Worm (Caenorhabditis elegans): Measurements from ENCODE around the gene vep-2.

The vep-2 gene

ce11 chrX:3611740-3612139 lies 16.4 kb upstream of the vep-2 start:
- TF ChIP-seq hmg-4 (GFP tag; optimal IDR thresholded peaks at IDR 0.05) (no peak), B0310.2 (tag; optimal IDR thresholded peaks at IDR 0.05) (no peak), F13C5.2 (tag; optimal IDR thresholded peaks at IDR 0.05) (no peak), pes-1 (GFP tag; IDR thresholded peaks at IDR 0.05) (no peak), sea-1 (GFP tag; conservative IDR thresholded peaks at IDR 0.05) (no peak), ama-1 (optimal IDR thresholded peaks at IDR 0.05) (no peak), tbx-11 (GFP tag; IDR thresholded peaks at IDR 0.05) (no peak), ceh-36 (tag; optimal IDR thresholded peaks at IDR 0.05) (no peak), ceh-13 (GFP tag; optimal IDR thresholded peaks at IDR 0.05) (no peak)

- no peak for TF ChIP-seq scrt-1 (GFP tag; IDR thresholded peaks at IDR 0.05)
Observed at ce11 chrX:3613665-3614064, 14.5 kb upstream of the vep-2 start.

- TF ChIP-seq tbx-37 (GFP tag; conservative IDR thresholded peaks at IDR 0.05) (no peak), hmg-4 (GFP tag; optimal IDR thresholded peaks at IDR 0.05) (no peak), F13C5.2 (tag; optimal IDR thresholded peaks at IDR 0.05) (no peak), flt-1 (GFP tag; IDR thresholded peaks at IDR 0.05) (no peak), pes-1 (GFP tag; IDR thresholded peaks at IDR 0.05) (no peak), scrt-1 (GFP tag; IDR thresholded peaks at IDR 0.05) (no peak), tbx-11 (GFP tag; IDR thresholded peaks at IDR 0.05) (no peak), B0310.2 (tag; optimal IDR thresholded peaks at IDR 0.05) (no peak), hnd-1 (tag; optimal IDR thresholded peaks at IDR 0.05) (no peak), ceh-13 (GFP tag; optimal IDR thresholded peaks at IDR 0.05) (no peak), tra-4 (tag; optimal IDR thresholded peaks at IDR 0.05) (no peak), ama-1 (optimal IDR thresholded peaks at IDR 0.05) (no peak), hmbx-1 (tag; optimal IDR thresholded peaks at IDR 0.05) (no peak), ceh-36 (tag; optimal IDR thresholded peaks at IDR 0.05) (no peak)
Observed at ce11 chrX:3617218-3617617, 10.9 kb upstream of the vep-2 start, which contains the start of gene del-9. Gene del-9 (minus strand): TSS chrX:3617318.

ce11 chrX:3618842-3619241 lies 9.3 kb upstream of the vep-2 start:
- TF ChIP-seq ama-1 (optimal IDR thresholded peaks at IDR 0.05) (no peak), hnd-1 (tag; optimal IDR thresholded peaks at IDR 0.05) (no peak), ceh-36 (tag; optimal IDR thresholded peaks at IDR 0.05) (no peak), hmbx-1 (tag; optimal IDR thresholded peaks at IDR 0.05) (no peak), pes-1 (GFP tag; IDR thresholded peaks at IDR 0.05) (no peak), sea-1 (GFP tag; conservative IDR thresholded peaks at IDR 0.05) (no peak), aly-1 (tag; optimal IDR thresholded peaks at IDR 0.05) (no peak), ceh-13 (GFP tag; optimal IDR thresholded peaks at IDR 0.05) (no peak), hmg-4 (GFP tag; optimal IDR thresholded peaks at IDR 0.05) (no peak), tbx-11 (GFP tag; IDR thresholded peaks at IDR 0.05) (no peak), F13C5.2 (tag; optimal IDR thresholded peaks at IDR 0.05) (no peak), tra-4 (tag; optimal IDR thresholded peaks at IDR 0.05) (no peak), tbx-37 (GFP tag; conservative IDR thresholded peaks at IDR 0.05) (no peak), B0310.2 (tag; optimal IDR thresholded peaks at IDR 0.05) (no peak), flt-1 (GFP tag; IDR thresholded peaks at IDR 0.05) (no peak), ets-7 (tag; optimal IDR thresholded peaks at IDR 0.05) (no peak), scrt-1 (GFP tag; IDR thresholded peaks at IDR 0.05) (no peak)

- TF ChIP-seq tra-4 (tag; optimal IDR thresholded peaks at IDR 0.05) (no peak), F13C5.2 (tag; optimal IDR thresholded peaks at IDR 0.05) (no peak), tbx-37 (GFP tag; conservative IDR thresholded peaks at IDR 0.05) (no peak), hmbx-1 (tag; optimal IDR thresholded peaks at IDR 0.05) (no peak), ama-1 (optimal IDR thresholded peaks at IDR 0.05) (no peak), flt-1 (GFP tag; IDR thresholded peaks at IDR 0.05) (no peak), ets-7 (tag; optimal IDR thresholded peaks at IDR 0.05) (no peak), aly-1 (tag; optimal IDR thresholded peaks at IDR 0.05) (no peak)
Observed at ce11 chrX:3623162-3623561, 5.0 kb upstream of the vep-2 start, which contains the start of gene C18B2.2. Gene C18B2.2 (plus strand): TSS chrX:3623462.

- no peak for TF ChIP-seq ama-1 (optimal IDR thresholded peaks at IDR 0.05)
- TF ChIP-seq tra-4 (tag; optimal IDR thresholded peaks at IDR 0.05) = no peak
- no peak for TF ChIP-seq aly-1 (tag; optimal IDR thresholded peaks at IDR 0.05)
- no peak for TF ChIP-seq tbx-11 (GFP tag; IDR thresholded peaks at IDR 0.05)
- TF ChIP-seq hnd-1 (tag; optimal IDR thresholded peaks at IDR 0.05) = no peak
- TF ChIP-seq flt-1 (GFP tag; IDR thresholded peaks at IDR 0.05) = no peak
- no peak for TF ChIP-seq ceh-13 (GFP tag; optimal IDR thresholded peaks at IDR 0.05)
- no peak for TF ChIP-seq tbx-37 (GFP tag; conservative IDR thresholded peaks at IDR 0.05)
- TF ChIP-seq F13C5.2 (tag; optimal IDR thresholded peaks at IDR 0.05) = no peak
- TF ChIP-seq sea-1 (GFP tag; conservative IDR thresholded peaks at IDR 0.05) = no peak
- no peak for TF ChIP-seq scrt-1 (GFP tag; IDR thresholded peaks at IDR 0.05)
- TF ChIP-seq hmbx-1 (tag; optimal IDR thresholded peaks at IDR 0.05) = no peak
Observed at ce11 chrX:3625599-3625998, 2.5 kb upstream of the vep-2 start.

- TF ChIP-seq tbx-11 (GFP tag; IDR thresholded peaks at IDR 0.05) = no peak
- no peak for TF ChIP-seq tra-4 (tag; optimal IDR thresholded peaks at IDR 0.05)
Observed at ce11 chrX:3630090-3630489, 2.0 kb downstream of the vep-2 start.

ce11 chrX:3631550-3631949 lies 3.4 kb downstream of the vep-2 start:
- 0 out of 2 replicates have a peak, but pooled peaks have one; percentile 60 for TF ChIP-seq scrt-1 (GFP tag; IDR thresholded peaks at IDR 0.05)
- TF ChIP-seq sea-1 (GFP tag; conservative IDR thresholded peaks at IDR 0.05) = peak; percentile 72; the same call in 1 of the 2 replicates
- TF ChIP-seq B0310.2 (tag; optimal IDR thresholded peaks at IDR 0.05) = no peak
- TF ChIP-seq ceh-36 (tag; optimal IDR thresholded peaks at IDR 0.05) = no peak
- no peak for TF ChIP-seq tbx-37 (GFP tag; conservative IDR thresholded peaks at IDR 0.05)
- peak; percentile 65 for TF ChIP-seq tbx-11 (GFP tag; IDR thresholded peaks at IDR 0.05)
- TF ChIP-seq ceh-13 (GFP tag; optimal IDR thresholded peaks at IDR 0.05) = no peak

- no peak for TF ChIP-seq tra-4 (tag; optimal IDR thresholded peaks at IDR 0.05)
- TF ChIP-seq hmg-4 (GFP tag; optimal IDR thresholded peaks at IDR 0.05) = no peak
- no peak for TF ChIP-seq flt-1 (GFP tag; IDR thresholded peaks at IDR 0.05)
- no peak for TF ChIP-seq tbx-37 (GFP tag; conservative IDR thresholded peaks at IDR 0.05)
- TF ChIP-seq hmbx-1 (tag; optimal IDR thresholded peaks at IDR 0.05) = no peak
- TF ChIP-seq aly-1 (tag; optimal IDR thresholded peaks at IDR 0.05) = no peak
- TF ChIP-seq ceh-13 (GFP tag; optimal IDR thresholded peaks at IDR 0.05) = no peak
- TF ChIP-seq sea-1 (GFP tag; conservative IDR thresholded peaks at IDR 0.05) = no peak
- no peak for TF ChIP-seq ceh-36 (tag; optimal IDR thresholded peaks at IDR 0.05)
- no peak for TF ChIP-seq pes-1 (GFP tag; IDR thresholded peaks at IDR 0.05)
- TF ChIP-seq F13C5.2 (tag; optimal IDR thresholded peaks at IDR 0.05) = no peak
- no peak for TF ChIP-seq scrt-1 (GFP tag; IDR thresholded peaks at IDR 0.05)
- TF ChIP-seq B0310.2 (tag; optimal IDR thresholded peaks at IDR 0.05) = no peak
- TF ChIP-seq hnd-1 (tag; optimal IDR thresholded peaks at IDR 0.05) = no peak
- no peak for TF ChIP-seq ama-1 (optimal IDR thresholded peaks at IDR 0.05)
- no peak for TF ChIP-seq ets-7 (tag; optimal IDR thresholded peaks at IDR 0.05)
- no peak for TF ChIP-seq tbx-11 (GFP tag; IDR thresholded peaks at IDR 0.05)
Observed at ce11 chrX:3633654-3634053, 5.5 kb downstream of the vep-2 start, which contains the start of gene gst-11. Gene gst-11 (minus strand): TSS chrX:3633754.

All from whole organism, early embryonic.